Fruit fly (Drosophila melanogaster): Measurements from ENCODE around the gene BG642312.
A peak's percentile ranks its signal among the peaks of the same experiment; 100 is the strongest.

The BG642312 gene

DNA sequence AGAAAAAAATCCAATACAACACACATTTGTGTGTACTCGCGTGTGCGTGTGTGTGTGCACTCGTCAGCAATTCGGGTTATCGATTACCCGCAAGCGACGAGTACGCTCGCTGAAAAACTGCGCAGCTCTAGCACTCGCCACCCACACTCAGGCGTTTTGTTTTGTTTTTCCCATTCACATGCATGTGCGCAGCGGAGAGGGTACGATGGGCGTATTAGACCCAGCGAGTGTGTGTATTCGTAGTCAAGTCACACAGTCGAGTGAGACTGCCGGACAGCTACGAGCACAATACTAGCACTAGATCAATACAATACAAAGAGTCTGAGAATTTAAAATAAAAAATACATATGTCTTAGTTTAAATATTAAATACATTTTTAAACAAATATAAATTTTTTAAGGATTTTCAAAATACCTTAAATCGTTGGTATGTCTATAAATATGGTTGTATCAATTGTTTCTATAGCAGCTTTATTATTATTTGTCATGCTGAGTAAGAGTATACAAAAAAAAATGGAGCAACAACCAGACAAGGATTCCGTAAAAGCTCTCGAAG lies 48.2 kb downstream of the BG642312 start, which contains the start of the genes D19B and CG43293 (continued):
- TF ChIP-seq Sin3A (optimal IDR thresholded peaks at IDR 0.05): no peak
- TF ChIP-seq CG6175 (GFP tag; IDR thresholded peaks at IDR 0.05): peak; percentile 86; the same call in 2 of the 3 replicates
- no peak for TF ChIP-seq Tbp (GFP tag; optimal IDR thresholded peaks at IDR 0.05)
- TF ChIP-seq fd102C (GFP tag; optimal IDR thresholded peaks at IDR 0.05): peak; percentile 12
- TF ChIP-seq nerfin-1 (tag; optimal IDR thresholded peaks at IDR 0.05): peak; percentile 58
- TF ChIP-seq HLHmδ (GFP tag; optimal IDR thresholded peaks at IDR 0.05): peak; percentile 81
- TF ChIP-seq Dll (GFP tag; IDR thresholded peaks at IDR 0.05; ENCODE audit: partially characterized antibody): peak; percentile 65; the same call in 2 of the 4 replicates
- TF ChIP-seq Drgx (GFP tag; IDR thresholded peaks at IDR 0.05): peak; percentile 92
- peak; percentile 85 for TF ChIP-seq CG15514 (GFP tag; optimal IDR thresholded peaks at IDR 0.05)
- TF ChIP-seq BtbVII (GFP tag; optimal IDR thresholded peaks at IDR 0.05): peak; percentile 81
- TF ChIP-seq CG10959 (GFP tag; IDR thresholded peaks at IDR 0.05): peak; percentile 81
- TF ChIP-seq Sry-β (GFP tag; optimal IDR thresholded peaks at IDR 0.05): peak; percentile 84
- TF ChIP-seq Xbp1 (GFP tag; optimal IDR thresholded peaks at IDR 0.05): peak; percentile 94
- TF ChIP-seq CG15011 (GFP tag; optimal IDR thresholded peaks at IDR 0.05): no peak
- TF ChIP-seq mirr (GFP tag; optimal IDR thresholded peaks at IDR 0.05): peak; percentile 79
- peak; percentile 96 for TF ChIP-seq chn (GFP tag; optimal IDR thresholded peaks at IDR 0.05)
- TF ChIP-seq Hmx (GFP tag; optimal IDR thresholded peaks at IDR 0.05): peak; percentile 48
- TF ChIP-seq CG6813 (GFP tag; optimal IDR thresholded peaks at IDR 0.05): peak; percentile 86
- no peak for TF ChIP-seq CG17568 (GFP tag; optimal IDR thresholded peaks at IDR 0.05)
- TF ChIP-seq CG10209 (GFP tag; optimal IDR thresholded peaks at IDR 0.05): peak; percentile 91
- peak; percentile 52 for TF ChIP-seq Bdp1 (GFP tag; optimal IDR thresholded peaks at IDR 0.05)
- TF ChIP-seq Gug (GFP tag; IDR thresholded peaks at IDR 0.05): peak; percentile 97
- TF ChIP-seq scrt (GFP tag; optimal IDR thresholded peaks at IDR 0.05): peak; percentile 73
- peak; percentile 43; the same call in 1 of the 2 replicates for TF ChIP-seq CkIIα-i1 (GFP tag; IDR thresholded peaks at IDR 0.05)
- TF ChIP-seq dan (GFP tag; IDR thresholded peaks at IDR 0.05): no peak
- peak; percentile 82 for TF ChIP-seq CG14050 (GFP tag; IDR thresholded peaks at IDR 0.05)
- peak; percentile 90 for TF ChIP-seq Meics (GFP tag; optimal IDR thresholded peaks at IDR 0.05)
- peak; percentile 78 for TF ChIP-seq ash1 (GFP tag; optimal IDR thresholded peaks at IDR 0.05)
- peak; percentile 62 for TF ChIP-seq Deaf1 (tag; optimal IDR thresholded peaks at IDR 0.05)
- peak; percentile 92 for TF ChIP-seq CG17359 (tag; optimal IDR thresholded peaks at IDR 0.05)
- peak; percentile 88 for TF ChIP-seq unpg (GFP tag; optimal IDR thresholded peaks at IDR 0.05)
- TF ChIP-seq Fer3 (tag; optimal IDR thresholded peaks at IDR 0.05): peak; percentile 89
- peak; percentile 82 for TF ChIP-seq CG4617 (GFP tag; optimal IDR thresholded peaks at IDR 0.05; ENCODE audit: borderline replicate concordance)
- peak; percentile 94 for TF ChIP-seq D19A (tag; optimal IDR thresholded peaks at IDR 0.05)
- TF ChIP-seq kay (GFP tag; optimal IDR thresholded peaks at IDR 0.05): peak; percentile 85
- TF ChIP-seq eyg (GFP tag; optimal IDR thresholded peaks at IDR 0.05): peak; percentile 78
- 0 out of 2 replicates have a peak, but pooled peaks have one; percentile 14 for TF ChIP-seq inv (GFP tag; IDR thresholded peaks at IDR 0.05; ENCODE audit: partially characterized antibody)
- no peak for TF ChIP-seq CG7271 (tag; optimal IDR thresholded peaks at IDR 0.05)
- TF ChIP-seq Xrp1 (GFP tag; IDR thresholded peaks at IDR 0.05): peak; percentile 95
- TF ChIP-seq psq (GFP tag; optimal IDR thresholded peaks at IDR 0.05): peak; percentile 81
- TF ChIP-seq Fer1 (GFP tag; optimal IDR thresholded peaks at IDR 0.05): peak; percentile 87
- TF ChIP-seq CG17802 (tag; optimal IDR thresholded peaks at IDR 0.05): peak; percentile 60
- TF ChIP-seq usp (GFP tag; optimal IDR thresholded peaks at IDR 0.05): no peak
- TF ChIP-seq fu2 (GFP tag; optimal IDR thresholded peaks at IDR 0.05): peak; percentile 77
- peak; percentile 86 for TF ChIP-seq CG10979 (tag; optimal IDR thresholded peaks at IDR 0.05)
- TF ChIP-seq CG10654 (GFP tag; optimal IDR thresholded peaks at IDR 0.05): peak; percentile 86
- TF ChIP-seq HLH4C (GFP tag; IDR thresholded peaks at IDR 0.05; ENCODE audit: partially characterized antibody): peak; percentile 43; the same call in 1 of the 3 replicates
- TF ChIP-seq al (GFP tag; IDR thresholded peaks at IDR 0.05): peak; percentile 83
- TF ChIP-seq CG12769 (tag; optimal IDR thresholded peaks at IDR 0.05): no peak
